Worm (Caenorhabditis elegans) whole organism, L2 larva: ENCODE measurements around the gene F16B4.5.

Source experiments
- C34F6.9 ChIP-seq: fragments of 150-350 bp; optimal IDR thresholded peaks from 2 replicates; lab custom pipeline; 2014; ENCODE audit warnings: missing biosample characterization, missing genetic modification characterization
- F13H6.1 ChIP-seq: sonication (generic microtip); optimal IDR thresholded peaks from 2 replicates; lab custom pipeline; 2016; ENCODE audit warnings: missing genetic modification characterization, missing compliant biosample characterization
- aly-2 ChIP-seq: fragments of 150-350 bp; optimal IDR thresholded peaks from 2 replicates; lab custom pipeline; 2014; ENCODE audit warnings: missing biosample characterization, missing genetic modification characterization
- blmp-1 ChIP-seq: sonication (generic microtip); optimal IDR thresholded peaks from 2 replicates; lab custom pipeline; 2017; ENCODE audit warnings: missing genetic modification characterization, mild to moderate bottlenecking, missing compliant biosample characterization, antibody characterized with exemption, moderate library complexity; ENCODE audit not compliant: insufficient read depth
- ceh-16 ChIP-seq: fragments of 150-350 bp; optimal IDR thresholded peaks from 2 replicates; lab custom pipeline; 2014; ENCODE audit warnings: missing biosample characterization, missing genetic modification characterization
- crh-2 ChIP-seq: sonication (generic microtip); optimal IDR thresholded peaks from 2 replicates; lab custom pipeline; 2017; ENCODE audit warnings: missing biosample characterization, missing genetic modification characterization
- dmd-4 ChIP-seq: sonication (generic microtip); optimal IDR thresholded peaks from 2 replicates; lab custom pipeline; 2017; ENCODE audit warnings: missing biosample characterization, missing genetic modification characterization
- elt-1 ChIP-seq: fragments of 150-350 bp; optimal IDR thresholded peaks from 2 replicates; lab custom pipeline; 2014; ENCODE audit warnings: missing biosample characterization, missing genetic modification characterization
- elt-3 ChIP-seq: sonication (generic microtip); optimal IDR thresholded peaks from 2 replicates; lab custom pipeline; 2017; ENCODE audit warnings: missing biosample characterization, missing genetic modification characterization
- fos-1 ChIP-seq: fragments of 150-350 bp; optimal IDR thresholded peaks from 2 replicates; lab custom pipeline; 2014; ENCODE audit warnings: missing biosample characterization, missing genetic modification characterization
- gmeb-1 ChIP-seq: fragments of 150-350 bp; optimal IDR thresholded peaks from 2 replicates; lab custom pipeline; 2014; ENCODE audit warnings: missing biosample characterization, missing genetic modification characterization
- lin-11 ChIP-seq: fragments of 150-350 bp; sonication (generic microtip); optimal IDR thresholded peaks from 2 replicates; lab custom pipeline; 2014; ENCODE audit warnings: missing biosample characterization, missing genetic modification characterization, inconsistent platforms, mixed read lengths
- lin-13 ChIP-seq: fragments of 150-350 bp; optimal IDR thresholded peaks from 2 replicates; lab custom pipeline; 2014; ENCODE audit warnings: missing biosample characterization, missing genetic modification reagents, missing genetic modification characterization
- lsy-2 ChIP-seq, 2 experiments: fragments of 150-350 bp in 1 of 2; sonication (generic microtip) in 1 of 2; optimal IDR thresholded peaks; 2 replicates each; lab custom pipeline; 2014 to 2017; ENCODE audit warnings: missing biosample characterization in 2 of 2, missing genetic modification characterization in 2 of 2
- mab-5 ChIP-seq: fragments of 150-350 bp; optimal IDR thresholded peaks from 2 replicates; lab custom pipeline; 2014; ENCODE audit warnings: missing biosample characterization, missing genetic modification characterization
- mbf-1 ChIP-seq: sonication (generic microtip); optimal IDR thresholded peaks from 2 replicates; lab custom pipeline; 2017; ENCODE audit warnings: missing biosample characterization, missing genetic modification characterization
- mdl-1 ChIP-seq, 2 experiments: fragments of 150-350 bp in 1 of 2; sonication (generic microtip) in 1 of 2; optimal IDR thresholded peaks; 2 replicates each; lab custom pipeline; 2017; ENCODE audit warnings: missing biosample characterization in 2 of 2, missing genetic modification characterization in 2 of 2
- nhr-10 ChIP-seq: sonication (generic microtip); optimal IDR thresholded peaks from 2 replicates; lab custom pipeline; 2017; ENCODE audit warnings: missing biosample characterization, missing genetic modification characterization
- nhr-11 ChIP-seq: fragments of 150-350 bp; optimal IDR thresholded peaks from 2 replicates; lab custom pipeline; 2014; ENCODE audit warnings: missing biosample characterization, missing genetic modification characterization
- nhr-12 ChIP-seq: fragments of 150-350 bp; optimal IDR thresholded peaks from 2 replicates; lab custom pipeline; 2014; ENCODE audit warnings: missing biosample characterization, missing genetic modification characterization
- nhr-129 ChIP-seq: fragments of 150-350 bp; optimal IDR thresholded peaks from 2 replicates; lab custom pipeline; 2014; ENCODE audit warnings: missing biosample characterization, missing genetic modification characterization
- nhr-21 ChIP-seq: fragments of 150-350 bp; optimal IDR thresholded peaks from 2 replicates; lab custom pipeline; 2014; ENCODE audit warnings: missing biosample characterization, missing genetic modification characterization
- nhr-237 ChIP-seq: fragments of 150-350 bp; optimal IDR thresholded peaks from 2 replicates; lab custom pipeline; 2014; ENCODE audit warnings: missing biosample characterization, missing genetic modification characterization
- nhr-77 ChIP-seq: fragments of 150-350 bp; optimal IDR thresholded peaks from 2 replicates; lab custom pipeline; 2014; ENCODE audit warnings: missing biosample characterization, missing genetic modification characterization
- peb-1 ChIP-seq: fragments of 150-350 bp; optimal IDR thresholded peaks from 2 replicates; lab custom pipeline; 2014; ENCODE audit warnings: missing biosample characterization, missing genetic modification characterization
- sem-4 ChIP-seq: fragments of 150-350 bp; optimal IDR thresholded peaks from 2 replicates; lab custom pipeline; 2014; ENCODE audit warnings: missing biosample characterization, missing genetic modification reagents, missing genetic modification characterization
- skn-1 ChIP-seq: sonication (generic microtip); optimal IDR thresholded peaks from 2 replicates; lab custom pipeline; 2017; ENCODE audit warnings: missing biosample characterization, missing genetic modification characterization
- sma-3 ChIP-seq: sonication (generic microtip); optimal IDR thresholded peaks from 2 replicates; lab custom pipeline; 2016; ENCODE audit warnings: missing genetic modification reagents, missing genetic modification characterization, missing compliant biosample characterization
- sma-9 ChIP-seq, 2 experiments: fragments of 150-350 bp in 1 of 2; sonication (generic microtip) in 1 of 2; optimal IDR thresholded peaks; 2 replicates each; lab custom pipeline; 2014 to 2016; ENCODE audit warnings: missing genetic modification characterization in 2 of 2, mild to moderate bottlenecking in 1 of 2, missing biosample characterization in 1 of 2, missing compliant biosample characterization in 1 of 2, missing genetic modification reagents in 1 of 2, moderate library complexity in 1 of 2
- unc-39 ChIP-seq: fragments of 150-350 bp; optimal IDR thresholded peaks from 2 replicates; lab custom pipeline; 2014; ENCODE audit warnings: missing biosample characterization, missing genetic modification characterization
- unc-55 ChIP-seq: fragments of 150-350 bp; sonication (generic microtip); optimal IDR thresholded peaks from 3 replicates; lab custom pipeline; 2014; ENCODE audit warnings: missing biosample characterization, missing genetic modification reagents, missing genetic modification characterization
- unc-62 ChIP-seq: fragments of 150-350 bp; optimal IDR thresholded peaks from 2 replicates; lab custom pipeline; 2014; ENCODE audit warnings: missing biosample characterization, missing genetic modification reagents, missing genetic modification characterization
- ztf-1 ChIP-seq: fragments of 200-800 bp; sonication (Bioruptor generic); conservative IDR thresholded peaks from 2 replicates; pipeline ENCODE4 v1.3.6; 2022; ENCODE audit warnings: missing genetic modification characterization, missing compliant biosample characterization
- ztf-11 ChIP-seq: sonication (generic microtip); optimal IDR thresholded peaks from 2 replicates; lab custom pipeline; 2017; ENCODE audit warnings: missing biosample characterization, missing genetic modification characterization
- ztf-4 ChIP-seq: fragments of 150-350 bp; optimal IDR thresholded peaks from 2 replicates; lab custom pipeline; 2014; ENCODE audit warnings: missing biosample characterization, missing genetic modification characterization

F16B4.5 gene

DNA sequence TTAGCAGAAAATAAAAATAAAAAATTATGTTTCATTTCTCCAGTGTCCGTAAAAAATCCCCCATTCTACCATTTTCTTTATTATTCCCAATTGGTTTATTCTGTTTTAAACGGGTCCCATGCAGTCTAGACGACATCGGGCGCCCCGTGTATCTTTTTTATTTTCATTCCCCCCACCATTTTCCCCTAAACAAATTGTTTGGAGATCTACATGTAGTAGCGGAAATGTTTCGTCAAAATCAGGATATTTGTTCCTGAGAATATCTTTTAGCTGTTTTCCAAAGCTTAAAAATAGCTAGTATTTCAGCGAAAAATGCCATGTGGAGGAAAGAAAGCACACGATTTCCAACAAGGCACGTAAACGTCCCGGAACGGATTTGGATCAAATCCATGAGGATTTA lies at the start of gene F16B4.5:
F16B4.5 (plus strand) TSS at position 301 of the 400 bp plus-strand sequence.
- no peak for TF ChIP-seq elt-1
- TF ChIP-seq unc-62 (GFP tag; lab: Kevin White, UChicago): no peak
- TF ChIP-seq nhr-77 (tag; lab: Kevin White, UChicago): no peak
- TF ChIP-seq F13H6.1: no peak
- no peak for TF ChIP-seq sem-4 (tag; lab: Kevin White, UChicago)
- no peak for TF ChIP-seq gmeb-1
- TF ChIP-seq elt-3 (tag; lab: Kevin White, UChicago): no peak
- no peak for TF ChIP-seq ztf-1 (GFP tag; lab: Robert Waterston, UW)
- no peak for TF ChIP-seq nhr-237 (tag; lab: Kevin White, UChicago)
- TF ChIP-seq lin-11 (tag; lab: Kevin White, UChicago): no peak
- TF ChIP-seq blmp-1 (tag; lab: Kevin White, UChicago): no peak

DNA sequence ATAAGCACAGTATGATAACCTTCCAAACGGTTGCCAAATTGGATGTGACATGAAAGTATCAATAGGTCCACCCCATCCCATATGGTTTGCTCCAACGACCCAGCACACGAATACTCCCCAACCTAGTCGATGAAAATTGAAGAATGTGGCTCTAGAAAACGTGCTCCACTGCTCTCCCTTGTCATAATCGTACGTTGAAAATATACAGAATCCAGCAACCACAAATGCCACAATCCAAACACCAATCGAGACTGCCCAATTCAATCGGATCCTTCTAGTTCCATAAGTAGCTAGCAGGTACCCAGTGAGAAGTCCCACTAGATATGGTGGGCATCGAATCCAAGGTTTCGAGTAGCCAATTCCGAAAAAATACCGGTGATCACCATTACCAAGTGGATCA lies 49.4 kb upstream of the F16B4.5 start:
- no peak for TF ChIP-seq sma-9 (GFP tag; optimal IDR thresholded peaks at IDR 0.05; lab: Kevin White, UChicago)
- no peak for TF ChIP-seq sma-9 (tag; optimal IDR thresholded peaks at IDR 0.05; lab: Kevin White, UChicago)
- TF ChIP-seq F13H6.1: no peak
- no peak for TF ChIP-seq C34F6.9
- TF ChIP-seq ztf-4 (tag; lab: Kevin White, UChicago): no peak
- TF ChIP-seq nhr-21 (tag; lab: Kevin White, UChicago): no peak
- no peak for TF ChIP-seq skn-1 (tag; lab: Kevin White, UChicago)
- no peak for TF ChIP-seq lin-13 (GFP tag; lab: Kevin White, UChicago)
- TF ChIP-seq unc-39: no peak
- TF ChIP-seq mbf-1 (tag; lab: Kevin White, UChicago): no peak
- no peak for TF ChIP-seq ceh-16 (tag; lab: Kevin White, UChicago)
- no peak for TF ChIP-seq blmp-1 (tag; lab: Kevin White, UChicago)
- TF ChIP-seq, all 48 proteins: peak for 0

DNA sequence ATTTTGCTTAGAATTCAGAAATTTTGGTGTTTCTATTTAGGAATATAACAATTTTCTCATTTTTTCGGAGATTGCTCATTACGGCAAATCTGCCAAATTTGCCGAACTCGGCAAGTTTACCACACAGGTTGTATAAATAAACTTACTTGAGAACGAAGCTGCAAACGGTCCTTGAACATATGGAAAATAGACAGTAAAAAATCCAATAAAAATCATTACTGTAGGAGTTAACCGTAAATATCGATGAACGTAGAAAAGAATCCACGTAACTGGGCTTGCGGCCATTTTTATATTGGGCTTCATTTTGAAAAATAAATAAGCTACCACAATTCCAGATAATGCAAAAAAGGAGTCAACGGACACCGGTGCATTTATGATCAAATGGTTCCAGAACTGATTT lies 48.0 kb upstream of the F16B4.5 start:
- TF ChIP-seq mab-5 (tag; lab: Kevin White, UChicago) (no peak), lin-13 (GFP tag; lab: Kevin White, UChicago) (no peak), mdl-1 (tag; optimal IDR thresholded peaks at IDR 0.05; lab: Kevin White, UChicago) (no peak), peb-1 (tag; lab: Kevin White, UChicago) (no peak), lin-11 (tag; lab: Kevin White, UChicago) (no peak), mbf-1 (tag; lab: Kevin White, UChicago) (no peak), dmd-4 (no peak), nhr-10 (tag; lab: Kevin White, UChicago) (no peak), nhr-21 (tag; lab: Kevin White, UChicago) (no peak), nhr-12 (no peak), nhr-237 (tag; lab: Kevin White, UChicago) (no peak), unc-55 (no peak), gmeb-1 (no peak), unc-39 (no peak)

DNA sequence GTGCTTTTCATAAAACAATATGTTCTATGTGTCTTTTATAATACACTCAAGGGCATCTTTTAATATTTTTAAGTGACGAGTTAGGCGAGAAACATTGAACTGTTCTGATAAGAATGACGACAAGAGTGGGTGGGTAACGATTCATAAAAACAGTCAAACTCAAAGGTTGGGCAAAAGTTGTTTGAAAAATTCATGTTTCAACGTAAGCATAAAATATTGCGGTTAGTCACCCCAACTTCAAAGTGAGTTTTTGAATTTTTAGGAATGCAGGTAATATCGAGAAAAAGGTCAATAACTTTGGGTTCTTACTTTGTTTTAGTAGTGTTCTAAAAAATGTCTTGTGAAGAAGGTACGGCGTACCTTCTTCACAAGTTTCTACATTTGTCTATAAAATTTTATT lies 46.4 kb upstream of the F16B4.5 start, which contains the start of gene oac-31:
oac-31 (minus strand) TSS at position 101 of the 400 bp plus-strand sequence.
- TF ChIP-seq aly-2 (tag; lab: Kevin White, UChicago) (no peak), sem-4 (tag; lab: Kevin White, UChicago) (no peak), fos-1 (tag; lab: Kevin White, UChicago) (peak; percentile 25), nhr-11 (tag; lab: Kevin White, UChicago) (no peak), ceh-16 (tag; lab: Kevin White, UChicago) (no peak), nhr-77 (tag; lab: Kevin White, UChicago) (no peak)

DNA sequence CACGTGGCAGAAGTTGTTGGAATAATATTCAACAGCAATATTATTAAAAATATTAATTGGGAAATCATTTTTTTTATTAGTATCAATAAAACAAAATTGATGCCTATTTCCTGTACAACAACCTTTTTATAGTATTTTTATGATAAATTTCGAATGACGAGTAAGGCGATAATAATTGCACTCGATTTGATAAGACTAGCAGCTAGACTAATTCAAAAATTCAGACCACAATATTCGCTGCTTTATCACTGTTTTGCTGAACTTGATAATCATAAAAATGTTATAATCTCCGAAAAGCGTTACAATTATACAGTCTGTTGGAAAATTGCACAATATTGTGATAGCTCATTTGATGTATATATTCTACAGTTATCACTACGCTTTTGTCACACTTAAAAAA lies 42.5 kb upstream of the F16B4.5 start, which contains the start of gene oac-32:
oac-32 (minus strand) TSS at position 90 of the 400 bp plus-strand sequence.
- TF ChIP-seq crh-2 (tag; lab: Kevin White, UChicago): no peak
- TF ChIP-seq fos-1 (tag; lab: Kevin White, UChicago): peak; percentile 58

DNA sequence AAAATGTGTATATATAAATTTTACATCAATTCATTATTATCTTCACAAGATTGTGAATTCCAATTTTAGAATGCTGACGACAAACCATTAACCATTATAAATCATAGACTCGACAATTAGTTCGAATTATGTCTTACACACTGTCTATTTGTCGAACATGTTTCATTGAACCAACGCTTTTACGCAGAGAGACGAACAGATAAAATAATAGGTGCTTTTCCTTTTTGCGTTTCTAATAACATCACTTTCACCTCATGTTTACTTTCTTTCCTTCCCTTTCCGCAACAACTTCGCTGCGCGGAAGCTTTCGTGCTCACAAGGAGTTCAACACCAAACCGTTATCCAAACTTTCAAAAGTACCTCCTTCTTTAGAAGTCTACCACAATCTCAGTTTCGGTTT lies 40.4 kb upstream of the F16B4.5 start, which contains the start of gene F52F10.2:
F52F10.2 (plus strand) TSS at position 301 of the 400 bp plus-strand sequence.
- TF ChIP-seq aly-2 (tag; lab: Kevin White, UChicago) (no peak), mdl-1 (tag; optimal IDR thresholded peaks at IDR 0.05; lab: Kevin White, UChicago) (no peak), lsy-2 (tag; optimal IDR thresholded peaks at IDR 0.05; lab: Kevin White, UChicago) (no peak), sem-4 (tag; lab: Kevin White, UChicago) (no peak), sma-3 (no peak), unc-62 (GFP tag; lab: Kevin White, UChicago) (no peak), ztf-11 (tag; lab: Kevin White, UChicago) (no peak), dmd-4 (no peak), nhr-129 (tag; lab: Kevin White, UChicago) (no peak), mab-5 (tag; lab: Kevin White, UChicago) (no peak), unc-39 (no peak)
- TF ChIP-seq, all 48 proteins: peak for 0
